Fruit fly (Drosophila melanogaster) whole organism, embryonic: Measurements from ENCODE around the gene Rab3GAP1.

Experiments used
- Atf6 ChIP-seq: fragments of 200-800 bp; sonication (Bioruptor generic); IDR thresholded peaks from 2 replicates; pipeline ENCODE4 v1.3.6; 2022; ENCODE audit warnings: missing biosample characterization, missing genetic modification characterization
- CG10209 ChIP-seq: fragments of 200-800 bp; sonication (Bioruptor generic); optimal IDR thresholded peaks from 3 replicates; lab custom pipeline; 2017; ENCODE audit warnings: missing biosample characterization, mild to moderate bottlenecking, missing genetic modification characterization, missing genetic modification reagents
- CG10959 ChIP-seq: fragments of 200-800 bp; sonication (Bioruptor generic); IDR thresholded peaks from 2 replicates; pipeline ENCODE4 v1.3.6; 2022; ENCODE audit warnings: missing biosample characterization, missing genetic modification characterization
- CG12219 ChIP-seq: fragments of 200-800 bp; sonication (Bioruptor generic); optimal IDR thresholded peaks from 3 replicates; lab custom pipeline; 2018; ENCODE audit warnings: missing biosample characterization, mild to moderate bottlenecking, missing genetic modification characterization
- CG12299 ChIP-seq: fragments of 200-800 bp; sonication (Bioruptor generic); optimal IDR thresholded peaks from 2 replicates; lab custom pipeline; 2018; ENCODE audit warnings: missing biosample characterization, mild to moderate bottlenecking, missing genetic modification characterization
- CG12391 ChIP-seq: fragments of 200-800 bp; sonication (Bioruptor generic); optimal IDR thresholded peaks from 3 replicates; lab custom pipeline; 2018; ENCODE audit warnings: missing biosample characterization, mild to moderate bottlenecking, missing genetic modification characterization, moderate library complexity
- CG15073 ChIP-seq: fragments of 200-800 bp; sonication (Bioruptor generic); optimal IDR thresholded peaks from 2 replicates; lab custom pipeline; 2016; ENCODE audit warnings: missing biosample characterization, missing genetic modification characterization
- CG18262 ChIP-seq: fragments of 200-800 bp; optimal IDR thresholded peaks from 3 replicates; lab custom pipeline; 2019; ENCODE audit warnings: missing biosample characterization, mild to moderate bottlenecking, missing genetic modification characterization, moderate library complexity
- CG18599 ChIP-seq: fragments of 200-800 bp; sonication (Bioruptor generic); optimal IDR thresholded peaks from 3 replicates; lab custom pipeline; 2017; ENCODE audit warnings: missing biosample characterization, missing genetic modification characterization, mild to moderate bottlenecking, moderate library complexity, missing genetic modification reagents
- CG3065 ChIP-seq: fragments of 200-800 bp; sonication (Bioruptor generic); optimal IDR thresholded peaks from 2 replicates; lab custom pipeline; 2016; ENCODE audit warnings: missing biosample characterization, missing genetic modification characterization
- CG31224 ChIP-seq: fragments of 200-800 bp; sonication (Bioruptor generic); IDR thresholded peaks from 2 replicates; pipeline ENCODE4 v1.3.6; 2022; ENCODE audit warnings: missing biosample characterization, missing genetic modification characterization
- CG34224 ChIP-seq: fragments of 200-800 bp; sonication (Bioruptor generic); IDR thresholded peaks from 3 replicates; pipeline ENCODE4 v1.3.6; 2022; ENCODE audit warnings: missing biosample characterization, missing genetic modification characterization; ENCODE audit not compliant: partially characterized antibody
- CG3995 ChIP-seq: fragments of 200-800 bp; sonication (Bioruptor generic); optimal IDR thresholded peaks from 3 replicates; lab custom pipeline; 2016; ENCODE audit warnings: missing biosample characterization, missing genetic modification characterization
- CG6254 ChIP-seq: fragments of 200-800 bp; sonication (Bioruptor generic); optimal IDR thresholded peaks from 3 replicates; lab custom pipeline; 2017; ENCODE audit warnings: mild to moderate bottlenecking, missing biosample characterization, missing genetic modification reagents, missing genetic modification characterization
- CG6689 ChIP-seq: fragments of 200-800 bp; sonication (Bioruptor generic); IDR thresholded peaks from 2 replicates; pipeline ENCODE4 v1.3.6; 2022; ENCODE audit warnings: missing biosample characterization, missing genetic modification characterization
- CG7745 ChIP-seq: fragments of 200-800 bp; sonication (Bioruptor generic); optimal IDR thresholded peaks from 2 replicates; lab custom pipeline; 2018; ENCODE audit warnings: missing biosample characterization, mild to moderate bottlenecking, missing genetic modification characterization, moderate library complexity
- CG9609 ChIP-seq: fragments of 200-800 bp; sonication (Bioruptor generic); optimal IDR thresholded peaks from 3 replicates; lab custom pipeline; 2016; ENCODE audit warnings: missing biosample characterization, missing genetic modification characterization
- CG9932 ChIP-seq: fragments of 200-800 bp; sonication (Bioruptor generic); IDR thresholded peaks from 2 replicates; pipeline ENCODE4 v1.3.6; 2022; ENCODE audit warnings: missing biosample characterization, missing genetic modification characterization
- Chrac-16 ChIP-seq: fragments of 200-800 bp; sonication (Bioruptor generic); optimal IDR thresholded peaks from 3 replicates; lab custom pipeline; 2016; ENCODE audit warnings: missing biosample characterization, missing genetic modification characterization
- D19B ChIP-seq: fragments of 200-800 bp; sonication (Bioruptor generic); optimal IDR thresholded peaks from 2 replicates; lab custom pipeline; 2017; ENCODE audit warnings: missing biosample characterization, mild to moderate bottlenecking, missing genetic modification characterization
- Elba2 ChIP-seq: fragments of 200-800 bp; sonication (Bioruptor generic); optimal IDR thresholded peaks from 3 replicates; lab custom pipeline; 2016; ENCODE audit warnings: missing biosample characterization, missing genetic modification characterization
- Fer2 ChIP-seq: fragments of 200-800 bp; sonication (Bioruptor generic); optimal IDR thresholded peaks from 2 replicates; lab custom pipeline; 2018; ENCODE audit warnings: missing biosample characterization, mild to moderate bottlenecking, missing genetic modification characterization, moderate library complexity
- Fer3 ChIP-seq: fragments of 200-800 bp; sonication (Bioruptor generic); optimal IDR thresholded peaks from 2 replicates; lab custom pipeline; 2018; ENCODE audit warnings: missing biosample characterization, mild to moderate bottlenecking, missing genetic modification characterization, moderate library complexity
- H15 ChIP-seq: fragments of 200-800 bp; sonication (Bioruptor generic); IDR thresholded peaks from 3 replicates; pipeline ENCODE4 v1.3.6; 2022; ENCODE audit warnings: missing biosample characterization, missing genetic modification characterization
- HLH4C ChIP-seq: fragments of 200-800 bp; sonication (Bioruptor generic); IDR thresholded peaks from 3 replicates; pipeline ENCODE4 v1.3.6; 2022; ENCODE audit warnings: missing biosample characterization, missing genetic modification characterization; ENCODE audit not compliant: partially characterized antibody
- Hand ChIP-seq: fragments of 200-800 bp; sonication (Bioruptor generic); optimal IDR thresholded peaks from 2 replicates; lab custom pipeline; 2017; ENCODE audit warnings: mild to moderate bottlenecking, missing biosample characterization, missing genetic modification reagents, missing genetic modification characterization
- Hey ChIP-seq: fragments of 200-800 bp; sonication (Bioruptor generic); optimal IDR thresholded peaks from 3 replicates; lab custom pipeline; 2018; ENCODE audit warnings: missing biosample characterization, mild to moderate bottlenecking, missing genetic modification characterization
- Lpt ChIP-seq: fragments of >200 bp; optimal IDR thresholded peaks from 2 replicates; lab custom pipeline; 2018; ENCODE audit warnings: missing biosample characterization, missing genetic modification characterization
- NC2β ChIP-seq: fragments of 200-800 bp; sonication (Bioruptor generic); optimal IDR thresholded peaks from 2 replicates; lab custom pipeline; 2016; ENCODE audit warnings: missing biosample characterization, missing genetic modification characterization
- Ptx1 ChIP-seq: fragments of 200-800 bp; sonication (Bioruptor generic); IDR thresholded peaks from 2 replicates; pipeline ENCODE4 v1.3.6; 2022; ENCODE audit warnings: missing biosample characterization, missing genetic modification characterization
- Rx ChIP-seq: fragments of 200-800 bp; sonication (Bioruptor generic); IDR thresholded peaks from 2 replicates; pipeline ENCODE4 v1.3.6; 2022; ENCODE audit warnings: missing biosample characterization, missing genetic modification characterization
- Sry-β ChIP-seq: fragments of 200-800 bp; sonication (Bioruptor generic); optimal IDR thresholded peaks from 2 replicates; lab custom pipeline; 2018; ENCODE audit warnings: missing biosample characterization, mild to moderate bottlenecking, missing genetic modification characterization, moderate library complexity
- croc ChIP-seq: fragments of 200-800 bp; sonication (Bioruptor generic); conservative IDR thresholded peaks from 3 replicates; pipeline ENCODE4 v1.3.6; 2022; ENCODE audit warnings: missing biosample characterization, missing genetic modification characterization
- dpn ChIP-seq, 2 experiments: fragments of 200-800 bp; sonication (Bioruptor generic); optimal IDR thresholded peaks; 3 replicates each; lab custom pipeline; 2016; ENCODE audit warnings: missing biosample characterization in 2 of 2, missing genetic modification characterization in 2 of 2
- dysf ChIP-seq: fragments of 200-800 bp; sonication (Bioruptor generic); IDR thresholded peaks from 3 replicates; pipeline ENCODE4 v1.3.6; 2022; ENCODE audit warnings: missing biosample characterization, missing genetic modification characterization
- emc ChIP-seq: fragments of 200-800 bp; sonication (Bioruptor generic); optimal IDR thresholded peaks from 2 replicates; lab custom pipeline; 2016; ENCODE audit warnings: missing biosample characterization, missing genetic modification characterization
- gcm ChIP-seq: fragments of 200-800 bp; sonication (Bioruptor generic); optimal IDR thresholded peaks from 2 replicates; lab custom pipeline; 2019; ENCODE audit warnings: missing biosample characterization, mild to moderate bottlenecking, missing genetic modification characterization, moderate library complexity
- gfzf ChIP-seq: fragments of 200-800 bp; sonication (Bioruptor generic); optimal IDR thresholded peaks from 2 replicates; lab custom pipeline; 2016; ENCODE audit warnings: missing biosample characterization, mild to moderate bottlenecking, missing genetic modification characterization, moderate library complexity
- hb ChIP-seq: fragments of 200-800 bp; sonication (Bioruptor generic); IDR thresholded peaks from 3 replicates; pipeline ENCODE4 v1.3.6; 2022; ENCODE audit warnings: missing biosample characterization, missing genetic modification characterization; ENCODE audit not compliant: partially characterized antibody
- klu ChIP-seq: fragments of 200-800 bp; sonication (Bioruptor generic); IDR thresholded peaks from 2 replicates; pipeline ENCODE4 v1.3.6; 2022; ENCODE audit warnings: missing biosample characterization, missing genetic modification characterization
- kni ChIP-seq: fragments of 200-800 bp; sonication (Bioruptor generic); optimal IDR thresholded peaks from 3 replicates; lab custom pipeline; 2017; ENCODE audit warnings: mild to moderate bottlenecking, missing biosample characterization, missing genetic modification reagents, missing genetic modification characterization
- lov ChIP-seq, 2 experiments: fragments of 200-800 bp in 1 of 2; fragments of >200 bp in 1 of 2; sonication (Bioruptor generic) in 1 of 2; IDR thresholded peaks in 1 of 2; optimal IDR thresholded peaks in 1 of 2; 2 replicates in 1 of 2; 3 replicates in 1 of 2; pipeline versions ENCODE4 v1.3.6 to Lab custom; 2017 to 2022; ENCODE audit warnings: missing biosample characterization in 1 of 2, missing genetic modification characterization in 1 of 2
- luna ChIP-seq: fragments of 200-800 bp; sonication (Bioruptor generic); optimal IDR thresholded peaks from 2 replicates; lab custom pipeline; 2016; ENCODE audit warnings: missing biosample characterization, missing genetic modification characterization
- mam ChIP-seq: fragments of 200-800 bp; sonication (Bioruptor generic); optimal IDR thresholded peaks from 3 replicates; lab custom pipeline; 2016; ENCODE audit warnings: missing biosample characterization, missing genetic modification characterization
- onecut ChIP-seq: fragments of 200-800 bp; sonication (Bioruptor generic); IDR thresholded peaks from 2 replicates; pipeline ENCODE4 v1.3.6; 2022; ENCODE audit warnings: missing biosample characterization, missing genetic modification characterization
- pan ChIP-seq, 4 experiments: fragments of >200 bp in 3 of 4; fragments of 200-800 bp in 1 of 4; sonication (Bioruptor generic) in 1 of 4; optimal IDR thresholded peaks in 3 of 4; IDR thresholded peaks in 1 of 4; 2 replicates each; pipeline versions ENCODE4 v1.3.6 to Lab custom; 2017 to 2022; ENCODE audit warnings: missing biosample characterization in 2 of 4, missing genetic modification characterization in 2 of 4, mixed read lengths in 1 of 4
- ro ChIP-seq: fragments of 200-800 bp; sonication (Bioruptor generic); IDR thresholded peaks from 2 replicates; pipeline ENCODE4 v1.3.6; 2022; ENCODE audit warnings: missing biosample characterization, missing genetic modification characterization
- run ChIP-seq: fragments of 200-800 bp; sonication (Bioruptor generic); optimal IDR thresholded peaks from 3 replicates; lab custom pipeline; 2018; ENCODE audit warnings: missing biosample characterization, mild to moderate bottlenecking, missing genetic modification characterization
- slbo ChIP-seq: fragments of 200-800 bp; sonication (Bioruptor generic); IDR thresholded peaks from 2 replicates; pipeline ENCODE4 v1.3.6; 2022; ENCODE audit warnings: missing biosample characterization, missing genetic modification characterization

Rab3GAP1 gene

DNA sequence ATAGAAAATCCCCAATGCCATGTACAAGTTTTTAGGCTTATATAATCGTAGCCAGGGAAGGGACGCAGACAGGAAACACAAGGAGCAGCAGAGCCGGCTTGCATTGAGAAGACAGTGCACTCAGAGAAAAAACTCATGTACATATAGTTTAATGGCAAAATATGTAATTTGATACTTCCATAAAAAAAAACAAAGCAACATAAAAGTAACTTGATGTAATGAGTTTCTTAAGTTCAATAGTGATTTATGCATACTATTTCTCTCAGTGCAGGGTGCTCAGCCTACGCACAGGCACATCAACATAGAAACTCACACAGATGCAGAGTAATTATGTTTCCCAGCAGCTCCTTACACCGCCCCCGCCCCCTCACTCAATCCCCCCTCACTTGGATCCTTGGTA lies 9.8 kb upstream of the Rab3GAP1 start (continued):
- TF ChIP-seq CG12299 (tag; lab: Kevin White, UChicago) (peak; percentile 34), CG15073 (no peak), CG10959 (GFP tag; lab: Robert Waterston, UW) (0 out of 2 replicates have a peak, but pooled peaks have one; percentile 19), Sry-β (GFP tag; lab: Kevin White, UChicago) (no peak), CG9609 (peak; percentile 55), dpn (GFP tag; optimal IDR thresholded peaks at IDR 0.05; lab: Kevin White, UChicago) (peak; percentile 60 to 62), Rx (GFP tag; lab: Robert Waterston, UW) (peak; percentile 56; the same call in 1 of the 2 replicates), croc (GFP tag; lab: Robert Waterston, UW) (peak; percentile 22; the same call in 1 of the 3 replicates), CG18599 (GFP tag; lab: Kevin White, UChicago) (peak; percentile 86), Fer3 (tag; lab: Kevin White, UChicago) (peak; percentile 50), D19B (GFP tag; lab: Kevin White, UChicago) (no peak), Hey (tag; lab: Kevin White, UChicago) (no peak), CG7745 (no peak), CG18262 (tag; lab: Kevin White, UChicago) (peak; percentile 40), slbo (peak; percentile 90), hb (GFP tag; lab: Robert Waterston, UW) (no peak), gcm (GFP tag; lab: Kevin White, UChicago) (peak; percentile 26), CG9932 (GFP tag; lab: Robert Waterston, UW) (peak; percentile 51), CG12219 (GFP tag; lab: Kevin White, UChicago) (peak; percentile 46), Atf6 (GFP tag; lab: Robert Waterston, UW) (peak; percentile 52; the same call in 1 of the 2 replicates), CG3995 (no peak), CG6254 (GFP tag; lab: Kevin White, UChicago) (no peak), gfzf (no peak), Chrac-16 (GFP tag; lab: Kevin White, UChicago) (peak; percentile 59), NC2β (GFP tag; lab: Kevin White, UChicago) (peak; percentile 39), Hand (GFP tag; lab: Kevin White, UChicago) (peak; percentile 80), CG12391 (tag; lab: Kevin White, UChicago) (peak; percentile 68), lov (optimal IDR thresholded peaks at IDR 0.05; lab: Kevin White, UChicago) (no peak), lov (GFP tag; IDR thresholded peaks at IDR 0.05; lab: Robert Waterston, UW) (no peak), Ptx1 (GFP tag; lab: Robert Waterston, UW) (peak; percentile 80), kni (no peak), HLH4C (GFP tag; lab: Robert Waterston, UW) (no peak), run (tag; lab: Kevin White, UChicago) (peak; percentile 40), Elba2 (GFP tag; lab: Kevin White, UChicago) (no peak), dysf (GFP tag; lab: Robert Waterston, UW) (peak; percentile 79), CG3065 (GFP tag; lab: Kevin White, UChicago) (no peak), onecut (GFP tag; lab: Robert Waterston, UW) (peak; percentile 66), mam (peak; percentile 70), CG6689 (GFP tag; lab: Robert Waterston, UW) (peak; percentile 71), CG10209 (GFP tag; lab: Kevin White, UChicago) (peak; percentile 72), pan (optimal IDR thresholded peaks at IDR 0.05; lab: Kevin White, UChicago) (no peak), pan (GFP tag; optimal IDR thresholded peaks at IDR 0.05 in 1 of 2, IDR thresholded peaks at IDR 0.05 in 1 of 2) (peak in 1 of 2 experiments; percentile 74), emc (GFP tag; lab: Kevin White, UChicago) (no peak), CG34224 (GFP tag; lab: Robert Waterston, UW) (no peak), Lpt (GFP tag; lab: Kevin White, UChicago) (no peak), H15 (no peak; the same call in 2 of the 3 replicates), klu (0 out of 2 replicates have a peak, but pooled peaks have one; percentile 24), luna (GFP tag; lab: Kevin White, UChicago) (no peak), CG31224 (GFP tag; lab: Robert Waterston, UW) (peak; percentile 53), ro (GFP tag; lab: Robert Waterston, UW) (no peak), Fer2 (tag; lab: Kevin White, UChicago) (no peak)
